Worm (Caenorhabditis elegans): Measurements from ENCODE around the gene tric-1B.2.
A peak's percentile ranks its signal among the peaks of the same experiment; 100 is the strongest.
"Not testable (repeated sequence)": the region's sequence is repeated elsewhere in the genome, so short reads cannot be mapped to it uniquely, and the experiment has no call there.

tric-1B.2 gene

ce11 chrII:12279259-12279658, at the start of gene tric-1B.2, which contains the start of gene Y57A10A.29:
Gene tric-1B.2, minus strand, starts transcription at chrII:12279387.
Gene Y57A10A.29, plus strand, starts transcription at chrII:12279561.
- no peak for TF ChIP-seq mdl-1 (tag; optimal IDR thresholded peaks at IDR 0.05)
- TF ChIP-seq C34F6.9 (tag; optimal IDR thresholded peaks at IDR 0.05): peak; percentile 21
- no peak for TF ChIP-seq nhr-23 (tag; optimal IDR thresholded peaks at IDR 0.05)
- peak in 1 of 2 experiments; percentile 10 for TF ChIP-seq lsy-2 (tag; optimal IDR thresholded peaks at IDR 0.05)
- peak; percentile 28 for TF ChIP-seq unc-55 (GFP tag; optimal IDR thresholded peaks at IDR 0.05)

- TF ChIP-seq C34F6.9 (tag; optimal IDR thresholded peaks at IDR 0.05) (no peak), ama-1 (optimal IDR thresholded peaks at IDR 0.05) (no peak), ceh-16 (tag; optimal IDR thresholded peaks at IDR 0.05) (no peak), lin-11 (tag; optimal IDR thresholded peaks at IDR 0.05) (no peak), R02D3.7 (tag; optimal IDR thresholded peaks at IDR 0.05) (no peak), nhr-23 (tag; optimal IDR thresholded peaks at IDR 0.05) (no peak), peb-1 (tag; optimal IDR thresholded peaks at IDR 0.05) (no peak), ceh-82 (tag; optimal IDR thresholded peaks at IDR 0.05) (no peak), mbf-1 (tag; optimal IDR thresholded peaks at IDR 0.05) (no peak), sem-4 (tag; optimal IDR thresholded peaks at IDR 0.05) (no peak), ztf-4 (tag; optimal IDR thresholded peaks at IDR 0.05) (no peak), lin-39 (tag; optimal IDR thresholded peaks at IDR 0.05) (no peak), fos-1 (tag; optimal IDR thresholded peaks at IDR 0.05) (no peak), sma-3 (GFP tag; optimal IDR thresholded peaks at IDR 0.05) (no peak), snpc-4 (tag; optimal IDR thresholded peaks at IDR 0.05) (no peak), skn-1 (tag; optimal IDR thresholded peaks at IDR 0.05) (no peak), nhr-21 (tag; optimal IDR thresholded peaks at IDR 0.05) (no peak), nhr-12 (tag; optimal IDR thresholded peaks at IDR 0.05) (no peak)
These were observed 45.0 kb upstream of the tric-1B.2 start, which contains the start of gene sre-56 for ce11 chrII:12324159-12324558. Gene sre-56, plus strand, starts transcription at chrII:12324459.

ce11 chrII:12323305-12323704, 44.1 kb upstream of the tric-1B.2 start, which contains the start of gene sre-53:
Gene sre-53, minus strand, starts transcription at chrII:12323405.
- TF ChIP-seq mdl-1 (tag; optimal IDR thresholded peaks at IDR 0.05): no peak
- no peak for TF ChIP-seq ceh-82 (tag; optimal IDR thresholded peaks at IDR 0.05)
- no peak for TF ChIP-seq nhr-10 (tag; optimal IDR thresholded peaks at IDR 0.05)
- no peak for TF ChIP-seq skn-1 (tag; optimal IDR thresholded peaks at IDR 0.05)
- no peak for TF ChIP-seq peb-1 (tag; optimal IDR thresholded peaks at IDR 0.05)
- TF ChIP-seq egl-27 (tag; optimal IDR thresholded peaks at IDR 0.05): no peak
- TF ChIP-seq crh-2 (tag; optimal IDR thresholded peaks at IDR 0.05): no peak

- TF ChIP-seq ztf-1 (GFP tag; conservative IDR thresholded peaks at IDR 0.05); dmd-4 (tag; optimal IDR thresholded peaks at IDR 0.05); nhr-129 (tag; optimal IDR thresholded peaks at IDR 0.05): not testable (repeated sequence)
These were observed 39.4 kb upstream of the tric-1B.2 start, which contains the start of gene sre-49 for ce11 chrII:12318541-12318940. Gene sre-49, plus strand, starts transcription at chrII:12318841.

- no peak for TF ChIP-seq fos-1 (tag; optimal IDR thresholded peaks at IDR 0.05)
- no peak for TF ChIP-seq lsy-2 (tag; optimal IDR thresholded peaks at IDR 0.05)
- TF ChIP-seq nhr-237 (tag; optimal IDR thresholded peaks at IDR 0.05): no peak
- TF ChIP-seq nhr-12 (tag; optimal IDR thresholded peaks at IDR 0.05): no peak
- TF ChIP-seq F13H6.1 (tag; optimal IDR thresholded peaks at IDR 0.05): no peak
- TF ChIP-seq sem-4 (tag; optimal IDR thresholded peaks at IDR 0.05): no peak
These were observed 32.4 kb upstream of the tric-1B.2 start, which contains the start of gene sre-51 for ce11 chrII:12311560-12311959. Gene sre-51, plus strand, starts transcription at chrII:12311860.

- TF ChIP-seq unc-62 (GFP tag; optimal IDR thresholded peaks at IDR 0.05): no peak
- no peak for TF ChIP-seq nhr-129 (tag; optimal IDR thresholded peaks at IDR 0.05)
- no peak for TF ChIP-seq nhr-10 (tag; optimal IDR thresholded peaks at IDR 0.05)
- no peak for TF ChIP-seq zag-1 (tag; optimal IDR thresholded peaks at IDR 0.05)
- no peak for TF ChIP-seq nhr-23 (tag; optimal IDR thresholded peaks at IDR 0.05)
- TF ChIP-seq sma-9 (GFP tag; optimal IDR thresholded peaks at IDR 0.05): no peak
- TF ChIP-seq sma-9 (tag; optimal IDR thresholded peaks at IDR 0.05): no peak
- TF ChIP-seq mdl-1 (tag; optimal IDR thresholded peaks at IDR 0.05): no peak
- no peak for TF ChIP-seq peb-1 (tag; optimal IDR thresholded peaks at IDR 0.05)
- TF ChIP-seq crh-2 (tag; optimal IDR thresholded peaks at IDR 0.05): no peak
- TF ChIP-seq ztf-1 (GFP tag; conservative IDR thresholded peaks at IDR 0.05): no peak
- TF ChIP-seq sma-3 (GFP tag; optimal IDR thresholded peaks at IDR 0.05): no peak
- no peak for TF ChIP-seq nhr-12 (tag; optimal IDR thresholded peaks at IDR 0.05)
- TF ChIP-seq mbf-1 (tag; optimal IDR thresholded peaks at IDR 0.05): no peak
- no peak for TF ChIP-seq nhr-237 (tag; optimal IDR thresholded peaks at IDR 0.05)
- no peak for TF ChIP-seq ceh-16 (tag; optimal IDR thresholded peaks at IDR 0.05)
- no peak for TF ChIP-seq nhr-25 (tag; optimal IDR thresholded peaks at IDR 0.05)
- TF ChIP-seq skn-1 (tag; optimal IDR thresholded peaks at IDR 0.05): no peak
These were observed 30.4 kb upstream of the tric-1B.2 start, which contains the start of gene C50E10.2 for ce11 chrII:12309614-12310013. Gene C50E10.2, minus strand, starts transcription at chrII:12309714.
